Worm (Caenorhabditis elegans) whole organism, young adult: ENCODE data around the gene frk-1.

Experiments
- B0336.3 ChIP-seq: fragments of 200-800 bp; sonication (Bioruptor generic); IDR thresholded peaks from 2 replicates; pipeline ENCODE4 v1.3.6; 2022; ENCODE audit warnings: missing genetic modification characterization, missing compliant biosample characterization
- F37B4.10 ChIP-seq: fragments of 200-800 bp; sonication (Bioruptor generic); IDR thresholded peaks from 2 replicates; pipeline ENCODE4 v1.3.6; 2022; ENCODE audit warnings: missing genetic modification characterization, missing compliant biosample characterization
- F49E8.2 ChIP-seq: sonication (generic microtip); optimal IDR thresholded peaks from 3 replicates; lab custom pipeline; 2017; ENCODE audit warnings: missing genetic modification characterization, mild to moderate bottlenecking, missing compliant biosample characterization, antibody characterized with exemption, moderate library complexity; ENCODE audit not compliant: insufficient read depth
- T07F8.4 ChIP-seq: sonication (generic microtip); optimal IDR thresholded peaks from 2 replicates; lab custom pipeline; 2016; ENCODE audit warnings: mild to moderate bottlenecking, missing genetic modification characterization, moderate library complexity, missing compliant biosample characterization
- akir-1 ChIP-seq: fragments of 200-800 bp; sonication (Bioruptor generic); optimal IDR thresholded peaks from 2 replicates; lab custom pipeline; 2018; ENCODE audit warnings: mild to moderate bottlenecking, missing genetic modification characterization, moderate library complexity, missing compliant biosample characterization
- ama-1 ChIP-seq, 3 experiments: fragments of 150-350 bp in 1 of 3; sonication (generic microtip) in 2 of 3; optimal IDR thresholded peaks; 2 replicates each; lab custom pipeline; 2014 to 2018; ENCODE audit warnings: missing biosample characterization in 2 of 3, missing genetic modification characterization in 2 of 3, missing genetic modification reagents in 2 of 3
- aptf-3 ChIP-seq: fragments of 200-800 bp; sonication (Bioruptor generic); IDR thresholded peaks from 2 replicates; pipeline ENCODE4 v1.3.6; 2022; ENCODE audit warnings: missing genetic modification characterization, missing compliant biosample characterization
- attf-3 ChIP-seq: fragments of 200-800 bp; sonication (Bioruptor generic); conservative IDR thresholded peaks from 2 replicates; pipeline ENCODE4 v1.3.6; 2022; ENCODE audit warnings: missing genetic modification reagents, missing genetic modification characterization, missing compliant biosample characterization
- attf-5 ChIP-seq: fragments of 200-800 bp; sonication (Bioruptor generic); optimal IDR thresholded peaks from 2 replicates; lab custom pipeline; 2018; ENCODE audit warnings: mild to moderate bottlenecking, missing genetic modification characterization, missing compliant biosample characterization
- attf-6 ChIP-seq: fragments of 200-800 bp; sonication (Bioruptor generic); IDR thresholded peaks from 2 replicates; pipeline ENCODE4 v1.3.6; 2022; ENCODE audit warnings: missing genetic modification reagents, missing genetic modification characterization, missing compliant biosample characterization
- bed-1 ChIP-seq: fragments of 200-800 bp; sonication (Bioruptor generic); IDR thresholded peaks from 2 replicates; pipeline ENCODE4 v1.3.6; 2022; ENCODE audit warnings: missing genetic modification reagents, missing genetic modification characterization, missing compliant biosample characterization
- bed-2 ChIP-seq: fragments of 200-800 bp; sonication (Bioruptor generic); IDR thresholded peaks from 2 replicates; pipeline ENCODE4 v1.3.6; 2022; ENCODE audit warnings: missing genetic modification reagents, missing genetic modification characterization, missing compliant biosample characterization
- ccch-3 ChIP-seq: fragments of 200-800 bp; sonication (Bioruptor generic); optimal IDR thresholded peaks from 2 replicates; lab custom pipeline; 2018; ENCODE audit warnings: mild to moderate bottlenecking, missing genetic modification characterization, missing compliant biosample characterization
- ceh-100 ChIP-seq: fragments of 200-800 bp; sonication (Bioruptor generic); IDR thresholded peaks from 2 replicates; pipeline ENCODE4 v1.3.6; 2022; ENCODE audit warnings: missing genetic modification reagents, missing genetic modification characterization, missing compliant biosample characterization
- ceh-27 ChIP-seq: fragments of 200-800 bp; sonication (Bioruptor generic); optimal IDR thresholded peaks from 2 replicates; lab custom pipeline; 2018; ENCODE audit warnings: mild to moderate bottlenecking, missing genetic modification characterization, moderate library complexity, missing compliant biosample characterization
- ceh-91 ChIP-seq: fragments of 200-800 bp; sonication (Bioruptor generic); IDR thresholded peaks from 2 replicates; pipeline ENCODE4 v1.3.6; 2022; ENCODE audit warnings: missing genetic modification reagents, missing genetic modification characterization, missing compliant biosample characterization
- chd-7 ChIP-seq: sonication (generic microtip); optimal IDR thresholded peaks from 2 replicates; lab custom pipeline; 2016; ENCODE audit warnings: mild to moderate bottlenecking, missing genetic modification characterization, moderate library complexity, missing compliant biosample characterization
- dox-1 ChIP-seq: fragments of 200-800 bp; sonication (Bioruptor generic); IDR thresholded peaks from 2 replicates; pipeline ENCODE4 v1.3.6; 2022; ENCODE audit warnings: missing genetic modification reagents, missing genetic modification characterization, missing compliant biosample characterization
- egrh-3 ChIP-seq: fragments of 200-800 bp; sonication (Bioruptor generic); IDR thresholded peaks from 2 replicates; pipeline ENCODE4 v1.3.6; 2022; ENCODE audit warnings: missing genetic modification reagents, missing genetic modification characterization, missing compliant biosample characterization
- fkh-3 ChIP-seq: sonication (generic microtip); optimal IDR thresholded peaks from 2 replicates; lab custom pipeline; 2016; ENCODE audit warnings: mild to moderate bottlenecking, missing genetic modification characterization, missing compliant biosample characterization
- him-1 ChIP-seq: sonication (generic microtip); optimal IDR thresholded peaks from 2 replicates; lab custom pipeline; 2016; ENCODE audit warnings: missing genotype, missing genetic modification reagents, missing genetic modification characterization, missing compliant biosample characterization
- hmg-1.2 ChIP-seq: fragments of 200-800 bp; sonication (Bioruptor generic); IDR thresholded peaks from 2 replicates; pipeline ENCODE4 v1.3.6; 2022; ENCODE audit warnings: missing genetic modification reagents, missing genetic modification characterization, missing compliant biosample characterization
- lin-26 ChIP-seq: fragments of 200-800 bp; sonication (Bioruptor generic); IDR thresholded peaks from 2 replicates; pipeline ENCODE4 v1.3.6; 2022; ENCODE audit warnings: missing genetic modification reagents, missing genetic modification characterization, missing compliant biosample characterization
- lin-35 ChIP-seq, 3 experiments: fragments of 150-350 bp in 2 of 3; sonication (generic microtip) in 1 of 3; optimal IDR thresholded peaks; 2 replicates each; lab custom pipeline; 2014 to 2018; ENCODE audit warnings: missing biosample characterization in 3 of 3, missing genetic modification characterization in 3 of 3, missing genetic modification reagents in 3 of 3
- lir-1 ChIP-seq: fragments of 200-800 bp; sonication (Bioruptor generic); conservative IDR thresholded peaks from 2 replicates; pipeline ENCODE4 v1.3.6; 2022; ENCODE audit warnings: missing genetic modification reagents, missing genetic modification characterization, missing compliant biosample characterization
- lsy-27 ChIP-seq: sonication (generic microtip); optimal IDR thresholded peaks from 2 replicates; lab custom pipeline; 2017; ENCODE audit warnings: missing genetic modification characterization, mild to moderate bottlenecking, missing compliant biosample characterization, antibody characterized with exemption, missing genotype, borderline replicate concordance; ENCODE audit not compliant: insufficient read depth
- madf-10 ChIP-seq: sonication (generic microtip); optimal IDR thresholded peaks from 2 replicates; lab custom pipeline; 2016; ENCODE audit warnings: mild to moderate bottlenecking, missing genetic modification characterization, missing compliant biosample characterization
- madf-8 ChIP-seq: fragments of 200-800 bp; sonication (Bioruptor generic); conservative IDR thresholded peaks from 2 replicates; pipeline ENCODE4 v1.3.6; 2022; ENCODE audit warnings: missing genetic modification reagents, missing genetic modification characterization, missing compliant biosample characterization
- mcd-1 ChIP-seq: fragments of 200-800 bp; sonication (Bioruptor generic); IDR thresholded peaks from 2 replicates; pipeline ENCODE4 v1.3.6; 2022; ENCODE audit warnings: missing genetic modification reagents, missing genetic modification characterization, missing compliant biosample characterization
- mes-4 ChIP-seq: sonication (generic microtip); optimal IDR thresholded peaks from 2 replicates; lab custom pipeline; 2016; ENCODE audit warnings: missing genotype, missing genetic modification characterization, missing compliant biosample characterization
- pha-4 ChIP-seq: fragments of 150-350 bp; sonication (generic microtip); optimal IDR thresholded peaks from 2 replicates; lab custom pipeline; 2014; ENCODE audit warnings: missing biosample characterization, missing genetic modification reagents, missing genetic modification characterization
- snpc-4 ChIP-seq, 5 experiments: fragments of 150-350 bp in 1 of 5; sonication (generic microtip) in 4 of 5; optimal IDR thresholded peaks; 2 replicates each; lab custom pipeline; 2014 to 2018; ENCODE audit warnings: missing genetic modification characterization in 5 of 5, missing biosample characterization in 3 of 5, antibody characterized with exemption in 2 of 5, mild to moderate bottlenecking in 2 of 5, missing compliant biosample characterization in 2 of 5, missing genotype in 2 of 5, moderate library complexity in 2 of 5, missing genetic modification reagents in 1 of 5
- tbp1 ChIP-seq: fragments of 200-800 bp; sonication (Bioruptor generic); optimal IDR thresholded peaks from 2 replicates; lab custom pipeline; 2018; ENCODE audit warnings: mild to moderate bottlenecking, missing genetic modification characterization, missing compliant biosample characterization
- unc-130 ChIP-seq: sonication (generic microtip); optimal IDR thresholded peaks from 2 replicates; lab custom pipeline; 2016; ENCODE audit warnings: missing genetic modification reagents, missing genetic modification characterization, missing compliant biosample characterization
- zfh-2 ChIP-seq: fragments of 200-800 bp; sonication (Bioruptor generic); conservative IDR thresholded peaks from 2 replicates; pipeline ENCODE4 v1.3.6; 2022; ENCODE audit warnings: missing genetic modification reagents, missing genetic modification characterization, missing compliant biosample characterization
- zim-3 ChIP-seq: sonication (generic microtip); optimal IDR thresholded peaks from 2 replicates; lab custom pipeline; 2017; ENCODE audit warnings: mild to moderate bottlenecking, missing genetic modification characterization, moderate library complexity, missing compliant biosample characterization
- ztf-25 ChIP-seq: fragments of 200-800 bp; sonication (Bioruptor generic); IDR thresholded peaks from 2 replicates; pipeline ENCODE4 v1.3.6; 2022; ENCODE audit warnings: missing genetic modification reagents, missing genetic modification characterization, missing compliant biosample characterization
- ztf-28 ChIP-seq: fragments of 200-800 bp; sonication (Bioruptor generic); IDR thresholded peaks from 2 replicates; pipeline ENCODE4 v1.3.6; 2022; ENCODE audit warnings: missing genetic modification reagents, missing genetic modification characterization, missing compliant biosample characterization

frk-1 gene

DNA sequence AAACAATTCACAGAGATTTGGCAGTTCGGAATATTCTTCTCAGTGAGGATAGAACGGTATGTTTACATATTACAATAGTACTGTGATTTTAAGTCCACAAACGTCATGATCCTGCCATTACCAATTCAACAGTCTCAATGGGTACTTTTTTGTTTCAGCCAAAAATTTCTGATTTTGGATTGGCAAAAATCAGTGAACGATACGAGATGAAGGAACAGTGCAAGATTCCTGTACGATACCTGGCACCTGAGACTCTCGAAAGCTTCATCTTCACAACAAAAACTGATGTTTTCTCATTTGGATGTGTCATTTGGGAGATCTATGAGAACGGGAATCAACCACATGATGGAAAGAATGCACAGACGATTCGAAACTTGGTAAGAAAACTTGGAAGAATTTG lies 35.0 kb downstream of the frk-1 start:
- TF ChIP-seq bed-2 (GFP tag; lab: Robert Waterston, UW) (no peak), ceh-100 (GFP tag; lab: Robert Waterston, UW) (no peak), him-1 (tag; lab: Kevin White, UChicago) (no peak), chd-7 (tag; lab: Kevin White, UChicago) (no peak), madf-10 (no peak), B0336.3 (GFP tag; lab: Robert Waterston, UW) (no peak), zim-3 (no peak), T07F8.4 (tag; lab: Kevin White, UChicago) (no peak), snpc-4 (GFP tag; optimal IDR thresholded peaks at IDR 0.05; lab: Kevin White, UChicago) (no peak), snpc-4 (tag; optimal IDR thresholded peaks at IDR 0.05; lab: Kevin White, UChicago) (no peak)

DNA sequence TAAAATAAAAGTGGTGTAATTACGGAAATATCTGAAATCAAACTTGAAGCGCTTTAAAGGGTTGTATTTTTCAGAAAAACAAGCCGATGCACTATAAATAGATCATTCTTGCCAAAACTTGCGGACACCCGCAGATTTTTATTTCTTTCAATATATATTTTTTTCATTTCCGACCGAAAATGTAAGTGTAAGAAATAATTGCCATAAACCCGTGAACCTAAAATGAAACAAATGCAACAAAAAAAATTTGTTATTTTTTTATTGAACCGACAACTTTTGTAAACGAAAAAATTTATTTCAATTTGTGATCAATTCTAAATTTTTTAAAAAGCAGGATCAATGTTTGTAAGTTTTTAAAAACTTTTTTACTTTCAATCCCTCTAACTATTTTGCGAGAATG lies 37.8 kb downstream of the frk-1 start, which contains the start of gene W01B6.6:
Gene W01B6.6 (plus strand): TSS at position 301 of the 400 bp plus-strand sequence.
- TF ChIP-seq F49E8.2 (no peak), chd-7 (tag; lab: Kevin White, UChicago) (no peak), lin-35 (GFP tag; optimal IDR thresholded peaks at IDR 0.05; lab: Kevin White, UChicago) (no peak), ztf-25 (GFP tag; lab: Robert Waterston, UW) (no peak), B0336.3 (GFP tag; lab: Robert Waterston, UW) (no peak), ztf-28 (no peak), bed-2 (GFP tag; lab: Robert Waterston, UW) (no peak), lin-26 (GFP tag; lab: Robert Waterston, UW) (no peak), bed-1 (no peak), ama-1 (optimal IDR thresholded peaks at IDR 0.05; lab: Kevin White, UChicago) (no peak), ama-1 (GFP tag; optimal IDR thresholded peaks at IDR 0.05; lab: Kevin White, UChicago) (no peak), ceh-91 (GFP tag; lab: Robert Waterston, UW) (no peak), akir-1 (GFP tag; lab: Kevin White, UChicago) (no peak), zim-3 (no peak), F37B4.10 (GFP tag; lab: Robert Waterston, UW) (no peak), hmg-1.2 (no peak), aptf-3 (GFP tag; lab: Robert Waterston, UW) (no peak), snpc-4 (GFP tag; optimal IDR thresholded peaks at IDR 0.05; lab: Kevin White, UChicago) (no peak), snpc-4 (tag; optimal IDR thresholded peaks at IDR 0.05; lab: Kevin White, UChicago) (no peak)

DNA sequence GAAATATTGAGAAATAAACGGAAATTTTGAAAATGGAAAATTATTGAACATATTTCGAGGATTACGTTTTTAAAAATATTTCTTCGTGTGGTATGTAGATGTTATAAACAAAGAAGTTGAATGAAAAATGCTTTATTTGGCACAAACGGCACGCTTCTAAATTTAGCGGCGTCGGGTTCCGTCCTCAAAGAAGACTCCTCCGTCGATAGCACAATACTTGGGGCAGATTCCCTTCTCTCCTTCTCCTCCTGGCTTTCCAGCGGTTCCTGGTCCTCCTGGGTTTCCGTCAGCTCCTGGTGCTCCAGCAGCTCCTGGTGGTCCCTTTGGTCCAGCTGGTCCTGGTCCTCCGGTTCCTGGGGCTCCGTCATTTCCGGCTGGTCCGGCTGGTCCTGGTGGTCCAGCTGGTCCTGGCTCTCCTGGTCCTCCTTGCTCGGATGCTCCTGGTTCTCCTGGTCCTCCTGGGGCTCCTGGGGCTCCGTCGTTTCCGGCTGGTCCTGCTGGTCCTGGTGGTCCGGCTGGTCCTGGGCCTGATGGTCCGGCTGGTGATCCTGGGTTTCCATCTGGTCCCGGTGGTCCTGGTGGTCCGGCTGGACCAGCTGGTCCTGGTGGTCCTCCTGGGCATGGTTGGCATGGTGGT lies 41.5 kb downstream of the frk-1 start, which contains the start of gene W01B6.8:
Gene W01B6.8 (minus strand): TSS at position 51 of the 637 bp plus-strand sequence.
- TF ChIP-seq zfh-2 (GFP tag; lab: Robert Waterston, UW) = peak; percentile 95
- TF ChIP-seq mcd-1 (GFP tag; lab: Robert Waterston, UW) = peak; percentile 44; the same call in 1 of the 2 replicates
- peak; percentile 99 for TF ChIP-seq egrh-3
- peak; percentile 35; the same call in 1 of the 2 replicates for TF ChIP-seq dox-1 (GFP tag; lab: Robert Waterston, UW)
- TF ChIP-seq lir-1 (GFP tag; lab: Robert Waterston, UW) = 0 out of 2 replicates have a peak, but pooled peaks have one; percentile 7
- peak; percentile 10 for TF ChIP-seq fkh-3 (tag; lab: Kevin White, UChicago)
- TF ChIP-seq pha-4 (tag; lab: Kevin White, UChicago) = no peak
- TF ChIP-seq lsy-27 (tag; lab: Kevin White, UChicago) = no peak

DNA sequence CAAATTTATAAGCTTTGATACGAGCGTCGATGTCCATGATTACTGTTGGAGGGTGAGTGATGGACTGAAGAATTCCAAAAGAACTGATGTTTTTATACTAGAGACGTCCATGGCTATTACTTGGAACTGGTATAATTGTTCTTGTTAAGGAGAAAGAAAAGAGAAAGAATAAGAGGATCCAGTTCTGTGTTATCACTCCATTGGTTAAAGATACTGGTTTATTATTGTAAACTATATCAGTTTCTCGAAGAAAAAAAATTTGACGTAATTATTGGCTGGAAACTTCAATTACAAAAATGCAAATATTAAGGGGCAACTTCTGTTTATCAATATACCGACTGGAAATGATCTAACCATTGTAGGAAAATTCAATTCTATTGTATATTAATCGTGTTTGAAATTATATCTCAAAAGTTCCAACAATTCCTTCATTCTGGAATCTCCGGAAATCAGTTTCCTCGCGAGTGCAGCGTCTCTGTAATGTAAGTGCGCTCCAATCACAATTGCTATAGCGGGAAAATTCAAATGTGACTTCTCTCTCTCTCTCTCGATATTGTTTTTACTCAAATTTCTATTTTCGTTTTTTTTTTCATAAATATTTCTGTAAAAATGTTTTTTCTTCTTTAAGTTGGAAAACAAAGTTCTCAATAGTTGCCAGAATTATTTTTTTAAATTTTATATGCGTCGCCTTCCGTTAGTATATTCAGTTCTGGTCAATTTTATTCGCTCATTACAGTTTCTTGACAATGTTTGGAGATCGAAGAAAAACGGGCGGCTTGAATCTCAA lies 42.6 kb downstream of the frk-1 start, which contains the start of the genes col-2 and ndc-80:
Gene col-2 (minus strand): TSS at position 51 of the 787 bp plus-strand sequence.
Gene ndc-80 (plus strand): TSS at position 737 of the 787 bp plus-strand sequence.
- TF ChIP-seq aptf-3 (GFP tag; lab: Robert Waterston, UW) (no peak), snpc-4 (GFP tag; optimal IDR thresholded peaks at IDR 0.05; lab: Kevin White, UChicago) (no peak), snpc-4 (tag; optimal IDR thresholded peaks at IDR 0.05; lab: Kevin White, UChicago) (peak in 2 of 4 experiments; percentile 26 to 46), ccch-3 (no peak), madf-8 (GFP tag; lab: Robert Waterston, UW) (peak; percentile 38), attf-3 (peak; percentile 62; the same call in 1 of the 2 replicates), tbp1 (GFP tag; lab: Kevin White, UChicago) (peak; percentile 23), ceh-100 (GFP tag; lab: Robert Waterston, UW) (peak; percentile 95), mcd-1 (GFP tag; lab: Robert Waterston, UW) (peak; percentile 91), pha-4 (tag; lab: Kevin White, UChicago) (peak; percentile 12), F49E8.2 (peak; percentile 37), mes-4 (tag; lab: Kevin White, UChicago) (no peak), attf-6 (no peak), attf-5 (GFP tag; lab: Kevin White, UChicago) (peak; percentile 74), unc-130 (GFP tag; lab: Kevin White, UChicago) (peak; percentile 17), ceh-27 (GFP tag; lab: Kevin White, UChicago) (peak; percentile 44)
